Fruit fly (Drosophila melanogaster) whole organism, pupa: ENCODE results near the gene Adk1.

Experiments used
- CG13204 ChIP-seq: fragments of 200-800 bp; sonication (Bioruptor generic); optimal IDR thresholded peaks from 2 replicates; lab custom pipeline; 2018; ENCODE audit warnings: missing biosample characterization, mild to moderate bottlenecking, missing genetic modification characterization, moderate library complexity
- CG17806 ChIP-seq: fragments of 200-800 bp; sonication (Bioruptor generic); optimal IDR thresholded peaks from 2 replicates; lab custom pipeline; 2018; ENCODE audit warnings: missing biosample characterization, mild to moderate bottlenecking, missing genetic modification characterization, moderate library complexity
- CG32121 ChIP-seq: fragments of 200-800 bp; sonication (Bioruptor generic); IDR thresholded peaks from 2 replicates; pipeline ENCODE4 v1.3.6; 2022; ENCODE audit warnings: missing biosample characterization, missing genetic modification characterization
- CG8159 ChIP-seq: fragments of 200-800 bp; sonication (Bioruptor generic); optimal IDR thresholded peaks from 3 replicates; lab custom pipeline; 2018; ENCODE audit warnings: missing biosample characterization, mild to moderate bottlenecking, missing genetic modification characterization, moderate library complexity
- Ets98B ChIP-seq: fragments of 200-800 bp; sonication (Bioruptor generic); IDR thresholded peaks from 2 replicates; pipeline ENCODE4 v1.3.6; 2022; ENCODE audit warnings: missing biosample characterization, missing genetic modification characterization
- Pif1B ChIP-seq: fragments of 200-800 bp; sonication (Bioruptor generic); optimal IDR thresholded peaks from 3 replicates; lab custom pipeline; 2016; ENCODE audit warnings: missing biosample characterization, missing genetic modification characterization
- Snoo ChIP-seq: fragments of 200-800 bp; sonication (Bioruptor generic); optimal IDR thresholded peaks from 3 replicates; lab custom pipeline; 2017; ENCODE audit warnings: missing biosample characterization, mild to moderate bottlenecking, missing genetic modification characterization, inconsistent platforms
- gl ChIP-seq: fragments of 200-800 bp; sonication (Bioruptor generic); optimal IDR thresholded peaks from 2 replicates; lab custom pipeline; 2018; ENCODE audit warnings: missing biosample characterization, mild to moderate bottlenecking, missing genetic modification characterization
- rn ChIP-seq: fragments of 200-800 bp; sonication (Bioruptor generic); IDR thresholded peaks from 2 replicates; pipeline ENCODE4 v1.3.6; 2022; ENCODE audit warnings: missing biosample characterization, missing genetic modification characterization

- no peak for TF ChIP-seq Ets98B (GFP tag; lab: Robert Waterston, UW)
- no peak for TF ChIP-seq rn (GFP tag; lab: Robert Waterston, UW)
- no peak for TF ChIP-seq Pif1B
- no peak for TF ChIP-seq CG8159 (tag; lab: Kevin White, UChicago)
- TF ChIP-seq CG13204: no peak
- TF ChIP-seq CG32121 (GFP tag; lab: Robert Waterston, UW): no peak
- no peak for TF ChIP-seq gl
- no peak for TF ChIP-seq CG17806 (tag; lab: Kevin White, UChicago)
- TF ChIP-seq Snoo (tag; lab: Kevin White, UChicago): no peak
Observed at dm6 chr3R:12226239-12226638, 28.5 kb downstream of the Adk1 start, which contains the start of gene CG12256.
